Worm (Caenorhabditis elegans) whole organism, midembryonic: ENCODE measurements around the gene C47G2.3.
A peak's percentile ranks its signal among the peaks of the same experiment; 100 is the strongest.

Source experiments
- T22C8.4 ChIP-seq: fragments of 200-800 bp; sonication (Bioruptor generic); IDR thresholded peaks from 2 replicates; pipeline ENCODE4 v1.3.6; 2022; ENCODE audit warnings: missing genetic modification characterization, missing compliant biosample characterization
- cog-1 ChIP-seq: sonication (generic microtip); optimal IDR thresholded peaks from 2 replicates; lab custom pipeline; 2016; ENCODE audit warnings: missing genetic modification characterization, missing compliant biosample characterization
- flt-1 ChIP-seq: fragments of 200-800 bp; sonication (Bioruptor generic); IDR thresholded peaks from 2 replicates; pipeline ENCODE4 v1.3.6; 2022; ENCODE audit warnings: missing genetic modification characterization, missing compliant biosample characterization
- klf-2 ChIP-seq: fragments of 200-800 bp; sonication (Bioruptor generic); conservative IDR thresholded peaks from 2 replicates; pipeline ENCODE4 v1.3.6; 2022; ENCODE audit warnings: missing genetic modification reagents, missing genetic modification characterization, missing compliant biosample characterization
- med-1 ChIP-seq: sonication (generic microtip); optimal IDR thresholded peaks from 2 replicates; lab custom pipeline; 2017; ENCODE audit warnings: missing genetic modification characterization, mild to moderate bottlenecking, missing compliant biosample characterization, antibody characterized with exemption, missing genetic modification reagents; ENCODE audit not compliant: insufficient read depth
- ref-1 ChIP-seq: fragments of 200-800 bp; sonication (Bioruptor generic); conservative IDR thresholded peaks from 2 replicates; pipeline ENCODE4 v1.3.6; 2022; ENCODE audit warnings: missing genetic modification reagents, missing genetic modification characterization, missing compliant biosample characterization
- tab-1 ChIP-seq: fragments of 200-800 bp; sonication (Bioruptor generic); IDR thresholded peaks from 2 replicates; pipeline ENCODE4 v1.3.6; 2022; ENCODE audit warnings: missing genetic modification characterization, missing compliant biosample characterization
- ztf-23 ChIP-seq: fragments of 200-800 bp; sonication (Bioruptor generic); IDR thresholded peaks from 2 replicates; pipeline ENCODE4 v1.3.6; 2022; ENCODE audit warnings: missing genetic modification reagents, missing genetic modification characterization, missing compliant biosample characterization
- ztf-29 ChIP-seq: fragments of 200-800 bp; sonication (Bioruptor generic); IDR thresholded peaks from 2 replicates; pipeline ENCODE4 v1.3.6; 2022; ENCODE audit warnings: missing genetic modification reagents, missing genetic modification characterization, missing compliant biosample characterization

Gene C47G2.3

ce11 chrII:11242918-11243317 lies 47.0 kb downstream of the C47G2.3 start:
- TF ChIP-seq flt-1 (no peak), ref-1 (GFP tag; lab: Robert Waterston, UW) (no peak), klf-2 (no peak), med-1 (GFP tag; lab: Kevin White, UChicago) (no peak), cog-1 (no peak), T22C8.4 (GFP tag; lab: Robert Waterston, UW) (no peak), ztf-29 (GFP tag; lab: Robert Waterston, UW) (no peak), ztf-23 (no peak), tab-1 (GFP tag; lab: Robert Waterston, UW) (no peak)

- TF ChIP-seq T22C8.4 (GFP tag; lab: Robert Waterston, UW) (no peak), cog-1 (no peak), ztf-23 (no peak), flt-1 (no peak)
These were observed 48.5 kb downstream of the C47G2.3 start for ce11 chrII:11241497-11241896.

- TF ChIP-seq klf-2 (no peak), ztf-29 (GFP tag; lab: Robert Waterston, UW) (no peak), flt-1 (no peak), T22C8.4 (GFP tag; lab: Robert Waterston, UW) (no peak), ztf-23 (no peak), med-1 (GFP tag; lab: Kevin White, UChicago) (no peak)
These were observed 49.0 kb downstream of the C47G2.3 start for ce11 chrII:11240963-11241362.

- TF ChIP-seq ztf-23 (no peak), ref-1 (GFP tag; lab: Robert Waterston, UW) (no peak), T22C8.4 (GFP tag; lab: Robert Waterston, UW) (no peak), tab-1 (GFP tag; lab: Robert Waterston, UW) (no peak), cog-1 (no peak), flt-1 (no peak), med-1 (GFP tag; lab: Kevin White, UChicago) (no peak), klf-2 (no peak), ztf-29 (GFP tag; lab: Robert Waterston, UW) (no peak)
These were observed 49.7 kb downstream of the C47G2.3 start for ce11 chrII:11240214-11240613.

- no peak for TF ChIP-seq ztf-29 (GFP tag; lab: Robert Waterston, UW)
- TF ChIP-seq tab-1 (GFP tag; lab: Robert Waterston, UW) = no peak
- TF ChIP-seq klf-2 = no peak
- TF ChIP-seq flt-1 = 0 out of 2 replicates have a peak, but pooled peaks have one; percentile 4
- TF ChIP-seq ref-1 (GFP tag; lab: Robert Waterston, UW) = no peak
- no peak for TF ChIP-seq ztf-23
- no peak for TF ChIP-seq T22C8.4 (GFP tag; lab: Robert Waterston, UW)
- TF ChIP-seq cog-1 = peak; percentile 80
- no peak for TF ChIP-seq med-1 (GFP tag; lab: Kevin White, UChicago)
These were observed 50.9 kb downstream of the C47G2.3 start, which contains the start of the genes rpn-9 and T06D8.9 for ce11 chrII:11238869-11239647. Gene rpn-9, minus strand, starts transcription at chrII:11238919. Gene T06D8.9, plus strand, starts transcription at chrII:11239597.
